Fruit fly (Drosophila melanogaster) S2 (cell line): Measurements from ENCODE around the gene Sec23.
A peak's percentile ranks its signal among the peaks of the same experiment; 100 is the strongest.

Experiments used
- CG8478 ChIP-seq: fragments of >200 bp; optimal IDR thresholded peaks from 2 replicates; lab custom pipeline; 2018
- CTCF ChIP-seq, 2 experiments: fragments of >200 bp; optimal IDR thresholded peaks; 2 replicates each; lab custom pipeline; 2018

Gene Sec23

DNA sequence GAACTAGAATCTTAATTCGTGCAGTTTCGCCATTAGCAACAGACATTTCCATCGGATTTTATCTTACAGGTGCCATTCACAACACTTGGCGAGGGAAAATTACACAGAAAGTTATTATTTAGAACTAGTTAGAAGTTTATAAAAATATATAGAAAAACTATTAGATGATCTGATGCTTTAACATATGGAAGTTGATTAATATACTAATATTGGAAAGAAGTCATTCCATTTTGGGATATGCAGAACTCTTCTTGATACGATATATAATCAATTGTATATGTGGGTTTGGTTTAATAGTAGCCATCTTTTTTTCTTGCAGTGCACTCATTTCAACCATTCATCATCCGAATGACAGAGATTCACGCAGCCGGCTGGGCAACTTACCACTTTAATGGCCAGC is 33.4 kb downstream of the Sec23 start:
- TF ChIP-seq CG8478 (lab: Kevin White, UChicago) (no peak), CTCF (optimal IDR thresholded peaks at IDR 0.05; lab: Kevin White, UChicago) (no peak)

DNA sequence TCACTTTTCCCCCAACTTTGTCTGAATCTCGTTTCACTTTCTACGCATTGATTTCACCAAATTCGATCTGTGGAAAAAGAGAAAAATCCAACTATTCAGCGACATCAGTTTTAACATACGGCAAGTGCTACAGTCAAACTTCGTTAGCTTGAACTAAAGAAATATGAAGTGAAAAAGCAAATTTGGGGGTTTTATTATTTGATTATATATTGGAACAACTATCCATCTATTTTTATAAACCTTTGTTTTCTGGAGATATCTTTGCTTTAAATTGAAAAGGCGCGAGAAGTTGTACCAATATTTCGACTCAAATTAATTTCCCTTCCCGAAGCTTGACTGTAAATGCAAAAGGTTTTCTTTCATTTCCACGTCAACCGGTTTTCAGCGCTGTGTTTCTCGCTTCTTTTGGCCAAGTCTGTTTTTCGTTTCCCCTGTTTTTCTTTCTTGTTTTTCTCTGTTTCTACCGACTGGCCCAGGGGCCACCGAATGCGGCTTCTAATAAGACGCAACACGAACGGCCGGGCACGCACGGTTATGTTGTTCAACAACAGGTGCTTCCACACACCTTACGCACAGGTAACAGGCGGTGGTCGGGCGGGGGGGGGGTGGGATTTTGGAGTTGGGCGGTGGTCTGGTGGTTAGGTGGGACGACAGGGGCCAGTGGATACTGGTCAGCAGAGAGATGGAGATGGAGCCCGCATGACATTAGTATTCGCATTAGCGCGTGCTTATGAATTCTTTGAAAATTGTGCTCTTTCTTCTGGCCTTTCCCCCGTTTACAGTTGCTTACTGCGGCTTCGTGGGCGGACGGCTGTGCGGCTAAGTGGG is 34.3 kb downstream of the Sec23 start:
- no peak for TF ChIP-seq CG8478 (lab: Kevin White, UChicago)
- TF ChIP-seq CTCF (optimal IDR thresholded peaks at IDR 0.05; lab: Kevin White, UChicago), result no peak

DNA sequence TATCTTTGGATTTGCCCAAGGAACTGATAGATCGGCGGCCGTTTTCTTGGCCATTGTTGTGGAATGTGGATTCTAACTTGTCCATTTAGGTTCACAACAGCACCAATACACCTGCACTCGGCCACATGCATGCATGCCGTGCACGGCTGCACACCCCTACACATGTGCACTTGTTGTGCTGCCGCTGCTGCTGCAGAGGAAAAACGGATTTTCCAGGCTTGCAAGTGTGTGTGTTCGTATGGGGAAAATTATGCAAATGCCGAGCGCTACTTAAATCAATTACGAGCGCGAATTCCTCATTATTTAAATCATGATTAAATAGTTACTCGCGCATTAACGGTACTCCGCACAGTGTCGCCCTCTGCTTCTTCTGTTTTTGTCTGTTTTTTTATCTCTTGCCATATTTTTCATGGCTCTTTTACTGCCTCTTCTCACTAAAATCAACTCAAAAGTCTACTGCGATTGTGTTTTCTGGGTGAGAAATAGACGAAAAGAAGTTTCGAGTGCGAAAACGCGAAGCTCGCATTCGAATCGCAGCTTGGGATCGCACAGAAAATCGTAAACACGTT is 35.8 kb downstream of the Sec23 start:
- TF ChIP-seq CTCF (optimal IDR thresholded peaks at IDR 0.05; lab: Kevin White, UChicago) (no peak), CG8478 (lab: Kevin White, UChicago) (no peak)

DNA sequence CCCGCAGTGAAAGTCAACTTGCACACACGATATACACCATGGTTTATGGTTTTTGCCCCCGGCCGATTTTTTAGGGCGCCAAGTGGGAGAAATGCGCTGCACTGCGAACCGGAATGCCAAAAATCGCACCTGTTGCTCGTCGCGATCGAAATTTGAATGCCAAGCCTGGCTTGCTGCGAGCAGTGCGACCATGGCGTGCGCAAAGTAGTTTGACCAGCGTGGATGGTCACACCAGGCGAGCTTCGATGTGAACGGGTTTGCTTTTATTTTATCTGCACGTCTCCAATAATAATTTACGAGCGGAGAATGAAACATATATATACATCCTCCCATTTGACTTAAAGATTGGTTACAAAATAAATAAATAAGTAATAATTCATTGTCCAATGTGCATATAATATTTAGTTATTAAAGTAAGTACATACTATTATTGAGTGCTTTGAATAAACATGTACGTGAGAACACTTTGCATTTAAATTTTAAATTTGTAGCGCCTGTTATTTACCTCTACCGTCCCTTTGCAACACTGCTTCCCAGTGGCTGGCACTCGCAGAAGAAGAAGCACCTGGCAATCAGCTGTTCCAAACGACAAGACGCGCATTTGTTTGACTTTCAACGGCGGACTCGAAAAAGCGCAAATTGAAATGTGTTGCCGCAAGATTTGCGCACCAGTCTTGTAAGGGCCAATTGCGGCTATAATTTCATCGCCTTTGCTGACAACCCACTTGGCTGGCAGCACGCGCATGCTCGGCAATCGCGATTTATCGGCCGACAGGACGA is 36.6 kb downstream of the Sec23 start, which contains the start of the genes Rab23 and plx:
Rab23 (minus strand) TSS at position 166 of the 780 bp plus-strand sequence.
plx (plus strand) TSS at position 587 of the 780 bp plus-strand sequence.
- TF ChIP-seq CG8478 (lab: Kevin White, UChicago) (no peak), CTCF (optimal IDR thresholded peaks at IDR 0.05; lab: Kevin White, UChicago) (peak in 1 of 2 experiments; percentile 27)

DNA sequence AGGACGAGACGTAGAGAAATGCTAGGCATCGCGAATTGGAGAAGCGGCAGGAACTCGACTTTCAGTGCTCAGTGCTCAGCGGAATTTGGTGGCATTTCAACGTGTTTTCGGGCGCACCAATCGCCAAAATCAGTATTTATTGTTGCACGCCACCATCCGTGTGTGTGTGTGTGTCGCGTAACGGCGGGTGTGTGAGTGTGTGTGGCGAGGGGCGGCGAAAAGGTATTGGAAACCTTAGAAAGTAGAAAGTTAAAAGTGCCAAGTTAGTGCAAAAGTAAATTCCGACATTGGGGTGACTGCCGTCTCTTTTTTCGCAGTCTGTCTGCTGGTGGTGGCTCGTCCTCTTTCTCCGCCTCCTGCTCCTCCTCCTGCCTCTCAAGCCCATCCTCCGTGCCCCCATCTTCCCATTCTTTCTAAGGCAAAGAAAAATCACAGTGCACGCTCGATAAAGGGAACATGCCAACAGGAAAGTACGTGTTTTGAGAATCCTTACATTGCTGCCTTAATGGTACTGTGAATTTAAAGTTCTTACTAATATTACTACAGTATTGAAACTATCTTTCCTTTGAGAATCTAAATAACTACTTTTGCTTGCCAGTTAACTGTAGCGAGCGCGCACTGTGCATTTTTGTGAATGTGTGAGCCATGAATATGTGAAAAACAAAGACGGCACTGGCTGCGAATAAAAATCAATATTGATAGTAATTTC is 37.3 kb downstream of the Sec23 start:
- TF ChIP-seq CTCF (optimal IDR thresholded peaks at IDR 0.05; lab: Kevin White, UChicago), result no peak
- no peak for TF ChIP-seq CG8478 (lab: Kevin White, UChicago)

DNA sequence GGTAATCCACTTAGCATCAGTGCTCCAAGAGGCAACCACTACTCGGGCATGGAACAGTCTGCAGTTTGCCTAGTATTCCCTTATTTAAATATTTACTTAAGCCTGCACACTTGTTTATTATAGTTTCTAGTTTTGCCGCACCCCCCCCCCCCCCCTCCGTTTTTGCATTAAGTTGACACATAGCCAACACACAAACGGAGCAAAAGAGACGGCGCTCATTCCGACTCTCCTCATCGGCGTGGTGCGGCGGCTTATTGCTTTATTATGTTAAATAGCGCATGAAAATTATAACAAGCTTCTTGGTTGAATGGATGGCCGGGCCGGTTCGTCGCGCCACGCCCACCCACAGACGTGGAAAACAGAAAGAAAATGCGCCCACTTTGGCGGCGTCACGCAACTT is 40.8 kb downstream of the Sec23 start:
- no peak for TF ChIP-seq CG8478 (lab: Kevin White, UChicago)
- no peak for TF ChIP-seq CTCF (optimal IDR thresholded peaks at IDR 0.05; lab: Kevin White, UChicago)

DNA sequence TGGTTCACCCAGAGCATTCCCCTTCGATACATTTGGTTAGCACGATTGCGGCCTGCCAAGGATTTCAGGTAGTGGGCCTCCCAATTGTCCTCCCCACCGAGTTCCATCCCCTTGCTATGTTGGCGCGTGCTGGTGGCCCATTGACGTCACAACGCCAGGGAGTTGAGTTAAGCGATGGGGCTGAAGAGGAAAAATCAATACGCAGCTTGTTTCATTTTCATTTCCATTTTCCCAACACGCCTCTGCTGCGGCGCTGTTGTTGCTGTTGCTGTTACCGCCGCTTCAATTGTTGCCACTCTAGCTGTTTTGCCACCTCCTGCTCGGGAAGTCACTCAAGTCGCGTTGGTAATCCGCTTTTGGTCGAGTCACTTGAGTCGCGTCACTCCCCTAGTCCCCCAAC is 42.2 kb downstream of the Sec23 start:
- TF ChIP-seq CG8478 (lab: Kevin White, UChicago), result no peak
- TF ChIP-seq CTCF (optimal IDR thresholded peaks at IDR 0.05; lab: Kevin White, UChicago), result no peak

DNA sequence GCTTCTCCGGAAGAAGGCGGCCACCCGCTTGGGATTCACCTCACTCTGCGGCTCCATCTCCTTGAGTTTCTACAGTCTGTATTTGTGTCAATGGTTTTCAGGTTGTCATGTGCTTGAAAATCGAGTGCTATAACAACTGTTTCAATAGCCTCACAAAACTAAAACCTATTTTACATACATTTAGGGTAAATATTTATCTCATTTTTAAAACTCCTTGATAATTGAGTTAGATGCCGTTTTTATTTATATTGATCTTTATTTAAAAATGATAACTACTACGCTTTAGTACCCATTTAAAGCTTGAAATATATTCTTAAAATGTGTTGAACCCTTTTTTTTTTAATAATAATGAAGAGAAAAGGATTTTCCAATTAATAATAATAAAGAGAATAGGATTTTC is 44.3 kb downstream of the Sec23 start, which contains the start of gene CG2104:
CG2104 (minus strand) TSS at position 101 of the 400 bp plus-strand sequence.
- TF ChIP-seq CG8478 (lab: Kevin White, UChicago), result no peak
- TF ChIP-seq CTCF (optimal IDR thresholded peaks at IDR 0.05; lab: Kevin White, UChicago), result no peak

DNA sequence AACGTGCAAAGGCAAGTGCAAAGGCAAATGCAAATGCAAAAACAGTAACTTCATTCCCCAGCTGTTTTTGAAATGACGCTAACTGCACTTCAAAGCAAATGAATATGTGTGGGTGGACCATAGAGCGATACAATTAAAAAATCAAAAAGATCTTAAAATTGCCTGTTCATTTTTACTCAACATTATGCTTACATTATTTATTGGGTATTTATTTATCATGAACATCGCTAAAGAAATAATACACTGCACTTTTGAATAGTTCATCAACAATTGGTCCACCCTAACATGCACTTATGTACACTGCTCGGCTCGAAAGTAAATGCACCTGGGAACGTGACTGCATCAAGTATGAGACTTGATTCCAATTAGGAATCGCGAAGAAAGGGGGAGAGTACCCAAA is 45.6 kb downstream of the Sec23 start:
- TF ChIP-seq CTCF (optimal IDR thresholded peaks at IDR 0.05; lab: Kevin White, UChicago), result no peak

DNA sequence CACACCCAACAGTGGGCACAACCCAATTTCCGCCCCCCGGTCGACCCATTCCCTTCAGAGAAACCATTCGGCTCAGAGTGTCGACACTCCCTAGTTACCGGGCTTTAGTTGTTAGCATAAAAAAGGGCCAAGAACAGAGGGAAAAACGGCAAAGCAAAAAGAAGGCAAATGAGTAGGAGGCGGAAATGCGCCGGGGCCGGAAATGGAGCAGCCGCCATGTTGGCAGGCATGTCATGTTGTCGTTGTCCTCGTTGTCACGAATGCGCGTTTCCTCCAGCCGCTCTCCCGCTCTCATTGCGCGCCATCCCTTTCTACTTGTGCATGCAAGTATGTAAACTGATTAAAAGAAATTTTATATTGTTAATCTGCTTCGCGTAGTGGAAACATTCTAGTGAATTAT is 47.5 kb downstream of the Sec23 start:
- TF ChIP-seq CG8478 (lab: Kevin White, UChicago) (no peak), CTCF (optimal IDR thresholded peaks at IDR 0.05; lab: Kevin White, UChicago) (no peak)

DNA sequence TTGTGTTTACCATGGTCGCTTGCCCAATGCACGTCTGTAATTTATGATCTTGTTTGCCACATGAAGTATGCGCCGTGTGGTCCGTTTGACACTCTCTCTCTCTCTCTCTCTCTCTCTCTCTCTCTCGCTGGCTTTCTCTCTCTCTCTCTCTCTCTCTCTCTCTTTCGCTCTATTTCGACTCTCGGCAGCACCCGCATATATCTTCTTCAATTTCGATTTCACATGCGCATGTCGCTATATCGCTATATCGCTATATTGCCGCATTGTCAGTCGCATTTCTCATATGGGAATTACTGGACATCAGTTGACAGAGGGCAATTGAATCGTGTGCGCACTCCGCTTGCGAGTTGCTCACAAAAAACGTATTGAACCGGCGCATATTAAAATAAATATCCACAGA is 52.2 kb downstream of the Sec23 start:
- TF ChIP-seq CTCF (optimal IDR thresholded peaks at IDR 0.05; lab: Kevin White, UChicago) (no peak), CG8478 (lab: Kevin White, UChicago) (no peak)
